Worm (Caenorhabditis elegans): ENCODE measurements around the gene F58F9.9.

ce11 chrIV:6279392-6279791 is 39.3 kb downstream of the F58F9.9 start, which contains the start of gene sams-5:
- no peak for TF ChIP-seq him-1 (tag; optimal IDR thresholded peaks at IDR 0.05)
- TF ChIP-seq nhr-80 (tag; optimal IDR thresholded peaks at IDR 0.05) = no peak
- no peak for TF ChIP-seq bed-2 (GFP tag; IDR thresholded peaks at IDR 0.05)
- TF ChIP-seq madf-10 (tag; optimal IDR thresholded peaks at IDR 0.05) = no peak
- no peak for TF ChIP-seq ceh-27 (GFP tag; optimal IDR thresholded peaks at IDR 0.05)
- TF ChIP-seq C06A6.2 (GFP tag; conservative IDR thresholded peaks at IDR 0.05) = no peak
- TF ChIP-seq somi-1 (GFP tag; optimal IDR thresholded peaks at IDR 0.05) = no peak
- no peak for TF ChIP-seq lin-54 (GFP tag; optimal IDR thresholded peaks at IDR 0.05)
- no peak for TF ChIP-seq dpl-1 (GFP tag; optimal IDR thresholded peaks at IDR 0.05)
